Fruit fly (Drosophila melanogaster) S2 (cell line): ENCODE results near the gene aurA.

Source experiments
- CG8478 ChIP-seq: fragments of >200 bp; optimal IDR thresholded peaks from 2 replicates; lab custom pipeline; 2018
- CTCF ChIP-seq, 2 experiments: fragments of >200 bp; optimal IDR thresholded peaks; 2 replicates each; lab custom pipeline; 2018

Gene aurA

dm6 chr3R:11982547-11982946 lies 19.6 kb downstream of the aurA start:
- TF ChIP-seq CG8478: no peak
- no peak for TF ChIP-seq CTCF (optimal IDR thresholded peaks at IDR 0.05; lab: Kevin White, UChicago)

- no peak for TF ChIP-seq CTCF (optimal IDR thresholded peaks at IDR 0.05; lab: Kevin White, UChicago)
- TF ChIP-seq CG8478: no peak
Measured at dm6 chr3R:11984441-11984840, 21.5 kb downstream of the aurA start, which contains the start of gene CG3397. Gene CG3397 (minus strand): TSS chr3R:11984541.

- TF ChIP-seq CG8478: no peak
- TF ChIP-seq CTCF (optimal IDR thresholded peaks at IDR 0.05; lab: Kevin White, UChicago): no peak
Measured at dm6 chr3R:11984862-11985261, 21.9 kb downstream of the aurA start.

- TF ChIP-seq CG8478: no peak
- no peak for TF ChIP-seq CTCF (optimal IDR thresholded peaks at IDR 0.05; lab: Kevin White, UChicago)
Measured at dm6 chr3R:11989206-11989605, 26.3 kb downstream of the aurA start.

- no peak for TF ChIP-seq CG8478
- TF ChIP-seq CTCF (optimal IDR thresholded peaks at IDR 0.05; lab: Kevin White, UChicago): no peak
Measured at dm6 chr3R:11989996-11990395, 27.1 kb downstream of the aurA start.

dm6 chr3R:11991538-11992164 lies 28.7 kb downstream of the aurA start:
- no peak for TF ChIP-seq CG8478
- TF ChIP-seq CTCF (optimal IDR thresholded peaks at IDR 0.05; lab: Kevin White, UChicago): no peak

- TF ChIP-seq CG8478 (no peak), CTCF (optimal IDR thresholded peaks at IDR 0.05; lab: Kevin White, UChicago) (no peak)
Measured at dm6 chr3R:11992934-11993670, 30.2 kb downstream of the aurA start, which contains the start of gene mfas. Gene mfas (minus strand): TSS chr3R:11993315.

dm6 chr3R:11998130-11998529 lies 35.2 kb downstream of the aurA start:
- TF ChIP-seq CTCF (optimal IDR thresholded peaks at IDR 0.05; lab: Kevin White, UChicago) (no peak), CG8478 (no peak)

dm6 chr3R:11999074-11999473 lies 36.1 kb downstream of the aurA start, which contains the start of gene Ect3:
Gene Ect3 (plus strand): TSS chr3R:11999278.
- TF ChIP-seq CG8478 (no peak), CTCF (optimal IDR thresholded peaks at IDR 0.05; lab: Kevin White, UChicago) (no peak)

- no peak for TF ChIP-seq CTCF (optimal IDR thresholded peaks at IDR 0.05; lab: Kevin White, UChicago)
- no peak for TF ChIP-seq CG8478
Measured at dm6 chr3R:12005417-12005816, 42.5 kb downstream of the aurA start, which contains the start of gene Tk. Gene Tk (minus strand): TSS chr3R:12005473.

dm6 chr3R:12006417-12006816 lies 43.5 kb downstream of the aurA start:
- TF ChIP-seq CTCF (optimal IDR thresholded peaks at IDR 0.05; lab: Kevin White, UChicago) (no peak), CG8478 (no peak)

- TF ChIP-seq CTCF (optimal IDR thresholded peaks at IDR 0.05; lab: Kevin White, UChicago): no peak
Measured at dm6 chr3R:12010202-12010824, 47.4 kb downstream of the aurA start, which contains the start of the genes KLHL18 and GCC185. Gene KLHL18 (minus strand): TSS chr3R:12010434. Gene GCC185 (plus strand): TSS chr3R:12010772.
